Worm (Caenorhabditis elegans): Measurements from ENCODE around the gene K08D8.4.

DNA sequence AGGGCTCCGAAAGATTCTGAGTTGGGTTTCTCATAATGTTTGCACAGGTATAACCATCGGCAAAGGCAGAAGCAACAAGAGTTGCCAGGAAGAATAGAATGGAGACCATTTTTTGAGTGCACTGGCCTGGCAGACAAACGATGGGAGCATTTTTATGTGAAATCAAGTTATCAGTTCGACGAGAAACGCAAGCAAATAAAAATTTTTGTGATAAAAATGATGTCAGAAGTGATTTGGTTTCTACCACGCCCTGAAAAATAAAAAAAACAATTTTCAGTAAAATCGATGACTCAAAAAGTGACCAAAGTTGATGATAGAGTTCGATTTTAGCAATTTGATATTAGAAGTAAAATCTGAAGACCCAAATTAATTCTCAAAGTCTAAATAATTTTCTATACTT is at the start of gene K08D8.4:
- TF ChIP-seq tbx-7 (tag; optimal IDR thresholded peaks at IDR 0.05) (no peak), unc-86 (tag; optimal IDR thresholded peaks at IDR 0.05) (no peak), npax-4 (tag; optimal IDR thresholded peaks at IDR 0.05) (no peak), ama-1 (optimal IDR thresholded peaks at IDR 0.05) (no peak), hlh-30 (tag; optimal IDR thresholded peaks at IDR 0.05; ENCODE audit: insufficient read depth) (no peak), lim-6 (tag; optimal IDR thresholded peaks at IDR 0.05) (no peak), pha-4 (tag; optimal IDR thresholded peaks at IDR 0.05) (no peak), hlh-13 (GFP tag; optimal IDR thresholded peaks at IDR 0.05) (no peak), syd-9 (tag; optimal IDR thresholded peaks at IDR 0.05) (no peak), ztf-16 (tag; optimal IDR thresholded peaks at IDR 0.05) (no peak), che-1 (tag; optimal IDR thresholded peaks at IDR 0.05) (no peak), pros-1 (tag; optimal IDR thresholded peaks at IDR 0.05) (no peak), lin-11 (tag; optimal IDR thresholded peaks at IDR 0.05) (no peak)

Data from whole organism, late embryonic.